Fruit fly (Drosophila melanogaster) whole organism, adult: ENCODE data around the gene CG12620.

ENCODE experiments used
- CG11617 ChIP-seq: fragments of 200-800 bp; sonication (Bioruptor generic); optimal IDR thresholded peaks from 2 replicates; lab custom pipeline; 2017; ENCODE audit warnings: mild to moderate bottlenecking, missing biosample characterization, missing genetic modification reagents, missing genetic modification characterization
- CG12768 ChIP-seq: fragments of 200-800 bp; sonication (Bioruptor generic); optimal IDR thresholded peaks from 2 replicates; lab custom pipeline; 2017; ENCODE audit warnings: missing biosample characterization, missing genetic modification characterization, mild to moderate bottlenecking, moderate library complexity, missing genetic modification reagents
- CG14711 ChIP-seq: fragments of 200-800 bp; sonication (Bioruptor generic); optimal IDR thresholded peaks from 2 replicates; lab custom pipeline; 2018; ENCODE audit warnings: missing biosample characterization, mild to moderate bottlenecking, missing genetic modification characterization, moderate library complexity
- CG1620 ChIP-seq: fragments of 200-800 bp; sonication (Bioruptor generic); optimal IDR thresholded peaks from 2 replicates; lab custom pipeline; 2016; ENCODE audit warnings: missing biosample characterization, missing genetic modification characterization
- CG5204 ChIP-seq: fragments of 200-800 bp; sonication (Bioruptor generic); optimal IDR thresholded peaks from 2 replicates; lab custom pipeline; 2016; ENCODE audit warnings: missing biosample characterization, missing genetic modification characterization
- CG7045 ChIP-seq: fragments of 200-800 bp; sonication (Bioruptor generic); optimal IDR thresholded peaks from 2 replicates; lab custom pipeline; 2017; ENCODE audit warnings: missing biosample characterization, mild to moderate bottlenecking, missing genetic modification characterization
- CG7101 ChIP-seq: fragments of 200-800 bp; sonication (Bioruptor generic); optimal IDR thresholded peaks from 2 replicates; lab custom pipeline; 2018; ENCODE audit warnings: missing biosample characterization, mild to moderate bottlenecking, missing genetic modification characterization, moderate library complexity
- Clk ChIP-seq: fragments of 200-800 bp; sonication (Bioruptor generic); optimal IDR thresholded peaks from 2 replicates; lab custom pipeline; 2017; ENCODE audit warnings: missing biosample characterization, missing genetic modification characterization
- Crg-1 ChIP-seq: fragments of 200-800 bp; sonication (Bioruptor generic); optimal IDR thresholded peaks from 2 replicates; lab custom pipeline; 2016; ENCODE audit warnings: missing biosample characterization, missing genetic modification characterization
- Hr96 ChIP-seq: fragments of 200-800 bp; sonication (Bioruptor generic); optimal IDR thresholded peaks from 2 replicates; lab custom pipeline; 2016; ENCODE audit warnings: missing biosample characterization, missing genetic modification characterization
- Mnt ChIP-seq: fragments of 200-800 bp; sonication (Bioruptor generic); optimal IDR thresholded peaks from 2 replicates; lab custom pipeline; 2016; ENCODE audit warnings: missing biosample characterization, mild to moderate bottlenecking, missing genetic modification characterization
- bab1 ChIP-seq: fragments of 200-800 bp; sonication (Bioruptor generic); optimal IDR thresholded peaks from 3 replicates; lab custom pipeline; 2019; ENCODE audit warnings: missing biosample characterization, mild to moderate bottlenecking, missing genetic modification characterization, moderate library complexity
- cic ChIP-seq: fragments of 200-800 bp; sonication (Bioruptor generic); optimal IDR thresholded peaks from 2 replicates; lab custom pipeline; 2017; ENCODE audit warnings: missing biosample characterization, mild to moderate bottlenecking, missing genetic modification characterization, moderate library complexity
- cnc ChIP-seq, 2 experiments: fragments of >200 bp; optimal IDR thresholded peaks; 2 replicates each; lab custom pipeline; 2017
- kay ChIP-seq: fragments of 200-800 bp; sonication (Bioruptor generic); peaks from one replicate; lab custom pipeline; 2016; ENCODE audit warnings: missing biosample characterization, missing genetic modification characterization, borderline replicate concordance
- ovo ChIP-seq: fragments of 200-800 bp; sonication (Bioruptor generic); optimal IDR thresholded peaks from 2 replicates; lab custom pipeline; 2016; ENCODE audit warnings: missing biosample characterization, missing genetic modification characterization
- pad ChIP-seq: fragments of 200-800 bp; sonication (Bioruptor generic); optimal IDR thresholded peaks from 3 replicates; lab custom pipeline; 2017; ENCODE audit warnings: missing biosample characterization, missing genetic modification characterization, mild to moderate bottlenecking, moderate library complexity, missing genetic modification reagents
- tj ChIP-seq: fragments of 200-800 bp; sonication (Bioruptor generic); optimal IDR thresholded peaks from 3 replicates; lab custom pipeline; 2017; ENCODE audit warnings: missing biosample characterization, mild to moderate bottlenecking, missing genetic modification characterization, moderate library complexity
- toe ChIP-seq: fragments of 200-800 bp; sonication (Bioruptor generic); optimal IDR thresholded peaks from 2 replicates; lab custom pipeline; 2016; ENCODE audit warnings: missing biosample characterization, missing genetic modification characterization

Gene CG12620

DNA sequence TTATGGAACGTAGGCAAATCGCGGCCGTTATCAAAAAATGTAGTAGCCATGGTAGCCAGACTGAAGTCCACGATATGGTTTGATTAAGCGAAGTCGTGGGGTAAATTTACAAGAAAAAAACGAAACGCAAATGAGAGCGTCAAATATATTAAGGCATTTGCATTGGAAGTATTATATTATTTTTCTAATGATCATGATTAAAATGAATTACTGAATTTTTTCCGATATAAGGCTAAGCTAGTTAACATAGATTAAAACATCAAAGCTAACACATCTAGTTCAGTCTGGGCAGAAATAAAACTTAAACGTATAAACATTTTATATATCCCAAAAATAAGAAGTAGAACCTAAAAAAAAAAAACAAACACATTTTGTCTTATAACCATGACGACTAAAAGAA, at the start of gene CG12620:
Gene CG12620 (plus strand): TSS at position 301 of the 400 bp plus-strand sequence.
- no peak for TF ChIP-seq bab1
- TF ChIP-seq CG7045: no peak
- TF ChIP-seq ovo (GFP tag; lab: Kevin White, UChicago): no peak
- TF ChIP-seq Mnt (GFP tag; lab: Kevin White, UChicago): no peak
- no peak for TF ChIP-seq pad (GFP tag; lab: Kevin White, UChicago)
- TF ChIP-seq CG5204: no peak
- no peak for TF ChIP-seq tj (GFP tag; lab: Kevin White, UChicago)

DNA sequence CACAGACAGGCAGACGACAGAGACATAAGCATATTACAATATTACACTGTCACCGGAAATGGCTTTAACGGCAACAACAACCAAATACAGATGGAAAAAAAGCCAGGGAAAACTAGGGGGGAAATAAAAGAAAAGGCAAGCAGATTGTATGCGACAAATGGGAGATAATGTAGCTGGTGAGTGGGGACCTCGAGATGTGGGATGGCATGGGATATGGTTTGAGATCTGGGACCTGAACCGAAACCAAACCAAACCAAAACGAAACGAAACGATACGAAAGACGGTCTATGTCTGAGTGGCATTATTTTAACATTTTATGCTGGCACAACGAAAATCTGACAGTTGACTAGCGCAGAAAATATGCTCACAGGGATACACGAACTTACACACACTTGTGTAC, 46.2 kb upstream of the CG12620 start:
- TF ChIP-seq CG12768 (GFP tag; lab: Kevin White, UChicago) (no peak), CG5204 (no peak), pad (GFP tag; lab: Kevin White, UChicago) (no peak), CG11617 (GFP tag; lab: Kevin White, UChicago) (no peak), tj (GFP tag; lab: Kevin White, UChicago) (no peak), CG7045 (no peak), cic (no peak), CG7101 (tag; lab: Kevin White, UChicago) (no peak)

- no peak for TF ChIP-seq Clk
- no peak for TF ChIP-seq CG12768 (GFP tag; lab: Kevin White, UChicago)
- TF ChIP-seq Crg-1 (GFP tag; lab: Kevin White, UChicago): no peak
- TF ChIP-seq bab1: no peak
- TF ChIP-seq cnc (optimal IDR thresholded peaks at IDR 0.05; lab: Kevin White, UChicago): no peak
- no peak for TF ChIP-seq CG5204
- no peak for TF ChIP-seq CG7101 (tag; lab: Kevin White, UChicago)
- TF ChIP-seq tj (GFP tag; lab: Kevin White, UChicago): no peak
Observed at dm6 chr2L:17048181-17048580, 39.3 kb upstream of the CG12620 start, which contains the start of gene CG15136. Gene CG15136 (minus strand): TSS chr2L:17048281.

dm6 chr2L:17051835-17052234, 35.6 kb upstream of the CG12620 start:
- no peak for TF ChIP-seq Crg-1 (GFP tag; lab: Kevin White, UChicago)
- no peak for TF ChIP-seq CG12768 (GFP tag; lab: Kevin White, UChicago)
- TF ChIP-seq CG1620 (GFP tag; lab: Kevin White, UChicago): no peak
- TF ChIP-seq CG7045: no peak
- no peak for TF ChIP-seq pad (GFP tag; lab: Kevin White, UChicago)
- no peak for TF ChIP-seq ovo (GFP tag; lab: Kevin White, UChicago)
- TF ChIP-seq tj (GFP tag; lab: Kevin White, UChicago): no peak
- no peak for TF ChIP-seq CG7101 (tag; lab: Kevin White, UChicago)
- TF ChIP-seq toe (GFP tag; lab: Kevin White, UChicago): no peak
- no peak for TF ChIP-seq kay (GFP tag; lab: Kevin White, UChicago)
- TF ChIP-seq CG14711 (tag; lab: Kevin White, UChicago): no peak
- no peak for TF ChIP-seq Clk
- no peak for TF ChIP-seq Hr96 (GFP tag; lab: Kevin White, UChicago)

DNA sequence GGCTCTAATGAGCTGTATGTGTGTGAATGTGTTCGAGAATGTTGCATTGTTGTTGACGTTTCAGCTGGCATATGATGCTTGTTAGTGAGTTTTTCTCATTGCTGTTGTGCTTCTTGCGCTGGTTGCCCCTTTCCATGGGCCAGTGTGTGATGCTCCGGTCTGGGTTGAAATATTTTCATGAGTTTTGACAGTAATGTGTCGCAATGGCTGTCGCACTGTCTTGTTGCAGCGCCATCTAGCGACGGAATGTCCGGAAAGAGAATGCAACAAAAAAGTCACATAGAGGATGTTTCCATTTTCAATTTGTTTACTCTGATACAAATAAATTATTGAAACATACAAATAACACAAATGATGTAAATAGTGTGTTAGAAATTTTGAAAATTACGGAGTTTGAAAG, 5.3 kb downstream of the CG12620 start:
- TF ChIP-seq CG14711 (tag; lab: Kevin White, UChicago) (no peak), Crg-1 (GFP tag; lab: Kevin White, UChicago) (no peak), kay (GFP tag; lab: Kevin White, UChicago) (no peak), tj (GFP tag; lab: Kevin White, UChicago) (no peak), Mnt (GFP tag; lab: Kevin White, UChicago) (no peak), CG11617 (GFP tag; lab: Kevin White, UChicago) (no peak), pad (GFP tag; lab: Kevin White, UChicago) (no peak)

DNA sequence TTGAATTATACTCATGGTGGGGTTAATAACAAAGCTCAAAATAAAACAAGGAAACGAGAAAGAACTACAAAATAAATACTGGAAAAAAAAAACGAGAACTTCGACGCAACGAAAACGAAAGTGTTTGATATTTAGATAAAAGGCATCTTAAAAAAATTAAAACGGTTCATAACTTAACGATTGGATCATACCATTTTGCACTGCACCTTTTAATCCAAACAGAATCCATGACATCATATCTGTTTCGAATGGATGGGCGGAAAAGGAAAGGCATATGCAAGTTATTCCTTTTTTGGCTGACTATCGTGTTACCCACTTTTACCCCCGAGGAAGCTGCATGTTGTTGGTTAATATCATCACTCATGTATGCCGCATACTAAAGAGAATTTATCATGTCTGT, 38.4 kb downstream of the CG12620 start, which contains the start of gene CG31784:
Gene CG31784 (minus strand): TSS at position 101 of the 400 bp plus-strand sequence.
- TF ChIP-seq CG14711 (tag; lab: Kevin White, UChicago): no peak
- no peak for TF ChIP-seq CG7101 (tag; lab: Kevin White, UChicago)
- no peak for TF ChIP-seq cic
- no peak for TF ChIP-seq tj (GFP tag; lab: Kevin White, UChicago)
- TF ChIP-seq CG11617 (GFP tag; lab: Kevin White, UChicago): no peak
- TF ChIP-seq toe (GFP tag; lab: Kevin White, UChicago): no peak
- TF ChIP-seq bab1: no peak
- TF ChIP-seq pad (GFP tag; lab: Kevin White, UChicago): no peak

DNA sequence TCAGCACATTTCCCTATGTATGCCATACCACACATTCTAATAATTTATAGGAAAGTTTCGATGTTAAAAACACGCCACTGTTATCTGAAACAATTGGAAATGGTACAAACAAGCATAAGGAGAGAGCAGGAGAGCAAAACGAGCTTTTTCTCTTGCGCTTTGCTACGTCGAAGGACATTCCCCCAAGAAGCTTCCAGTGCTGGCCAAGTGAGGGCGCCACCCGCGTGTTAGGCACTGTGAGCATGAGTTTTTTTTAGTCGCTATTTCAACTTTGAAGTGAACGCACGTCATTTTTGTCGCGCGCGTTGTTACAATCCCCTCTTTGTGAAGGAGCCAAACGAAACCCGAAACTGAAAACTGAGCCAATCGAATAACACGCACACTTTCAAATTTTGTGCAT, 43.4 kb downstream of the CG12620 start, which contains the start of the genes CG34106 and beat-IIIa:
Gene CG34106 (plus strand): TSS at position 230 of the 400 bp plus-strand sequence.
Gene beat-IIIa (plus strand): TSS at position 230 of the 400 bp plus-strand sequence.
- TF ChIP-seq Crg-1 (GFP tag; lab: Kevin White, UChicago) (no peak), bab1 (no peak), ovo (GFP tag; lab: Kevin White, UChicago) (no peak), Mnt (GFP tag; lab: Kevin White, UChicago) (no peak), CG12768 (GFP tag; lab: Kevin White, UChicago) (no peak), toe (GFP tag; lab: Kevin White, UChicago) (no peak), cnc (optimal IDR thresholded peaks at IDR 0.05; lab: Kevin White, UChicago) (no peak), CG14711 (tag; lab: Kevin White, UChicago) (no peak), CG7101 (tag; lab: Kevin White, UChicago) (no peak), CG1620 (GFP tag; lab: Kevin White, UChicago) (no peak)
